Worm (Caenorhabditis elegans) whole organism, L4 larva: ENCODE results near the gene cah-1.

Source experiments
- F37D6.2 ChIP-seq: sonication (generic microtip); optimal IDR thresholded peaks from 2 replicates; lab custom pipeline; 2016; ENCODE audit warnings: mild to moderate bottlenecking, missing genetic modification characterization, missing compliant biosample characterization
- R02D3.7 ChIP-seq: fragments of 150-350 bp; sonication (generic microtip); optimal IDR thresholded peaks from 3 replicates; lab custom pipeline; 2014; ENCODE audit warnings: missing biosample characterization, missing genetic modification characterization
- T20F7.1 ChIP-seq: fragments of 200-800 bp; sonication (Bioruptor generic); optimal IDR thresholded peaks from 2 replicates; lab custom pipeline; 2018; ENCODE audit warnings: mild to moderate bottlenecking, missing genetic modification characterization, missing compliant biosample characterization
- T26A8.4 ChIP-seq: fragments of 200-800 bp; sonication (Bioruptor generic); IDR thresholded peaks from 2 replicates; pipeline ENCODE4 v1.3.6; 2022; ENCODE audit warnings: missing genetic modification characterization, missing compliant biosample characterization
- Y48G9A.11 ChIP-seq: fragments of 200-800 bp; sonication (Bioruptor generic); IDR thresholded peaks from 2 replicates; pipeline ENCODE4 v1.3.6; 2022; ENCODE audit warnings: missing genetic modification reagents, missing genetic modification characterization, missing compliant biosample characterization
- Y5F2A.4 ChIP-seq: fragments of 200-800 bp; sonication (Bioruptor generic); optimal IDR thresholded peaks from 2 replicates; lab custom pipeline; 2018; ENCODE audit warnings: mild to moderate bottlenecking, missing genetic modification characterization, missing compliant biosample characterization
- aha-1 ChIP-seq: fragments of 150-350 bp; peaks from one replicate; lab custom pipeline; 2014; ENCODE audit warnings: missing biosample characterization, missing genetic modification characterization
- ces-1 ChIP-seq: fragments of 150-350 bp; sonication (generic microtip); optimal IDR thresholded peaks from 4 replicates; lab custom pipeline; 2014; ENCODE audit warnings: missing biosample characterization, missing genetic modification reagents, missing genetic modification characterization
- ctbp-1 ChIP-seq: fragments of 200-800 bp; sonication (Bioruptor generic); IDR thresholded peaks from 2 replicates; pipeline ENCODE4 v1.3.6; 2022; ENCODE audit warnings: missing genetic modification reagents, missing genetic modification characterization, missing compliant biosample characterization
- daf-19 ChIP-seq: fragments of 200-800 bp; sonication (Bioruptor generic); conservative IDR thresholded peaks from 2 replicates; pipeline ENCODE4 v1.3.6; 2022; ENCODE audit warnings: missing genetic modification characterization, missing compliant biosample characterization
- dmd-6 ChIP-seq: fragments of 200-800 bp; sonication (Bioruptor generic); IDR thresholded peaks from 2 replicates; pipeline ENCODE4 v1.3.6; 2022; ENCODE audit warnings: missing genetic modification reagents, missing genetic modification characterization, missing compliant biosample characterization
- dpl-1 ChIP-seq: fragments of 150-350 bp; optimal IDR thresholded peaks from 2 replicates; lab custom pipeline; 2014; ENCODE audit warnings: missing biosample characterization, missing genetic modification reagents, missing genetic modification characterization
- duxl-1 ChIP-seq: sonication (generic microtip); optimal IDR thresholded peaks from 2 replicates; lab custom pipeline; 2016; ENCODE audit warnings: mild to moderate bottlenecking, missing genetic modification characterization, moderate library complexity, missing compliant biosample characterization; ENCODE audit not compliant: poor library complexity
- egl-43 ChIP-seq: fragments of 200-800 bp; sonication (Bioruptor generic); IDR thresholded peaks from 2 replicates; pipeline ENCODE4 v1.3.6; 2022; ENCODE audit warnings: missing genetic modification reagents, missing genetic modification characterization, missing compliant biosample characterization
- gei-8 ChIP-seq: fragments of 200-800 bp; sonication (Bioruptor generic); optimal IDR thresholded peaks from 2 replicates; lab custom pipeline; 2018; ENCODE audit warnings: mild to moderate bottlenecking, missing genetic modification characterization, missing compliant biosample characterization
- hlh-11 ChIP-seq: fragments of 200-800 bp; sonication (Bioruptor generic); optimal IDR thresholded peaks from 2 replicates; lab custom pipeline; 2018; ENCODE audit warnings: mild to moderate bottlenecking, missing genetic modification characterization, missing compliant biosample characterization
- hlh-30 ChIP-seq: sonication (generic microtip); optimal IDR thresholded peaks from 2 replicates; lab custom pipeline; 2017; ENCODE audit warnings: antibody characterized with exemption, mild to moderate bottlenecking, missing genetic modification characterization, missing compliant biosample characterization; ENCODE audit not compliant: insufficient read depth
- jun-1 ChIP-seq: fragments of 150-350 bp; optimal IDR thresholded peaks from 2 replicates; lab custom pipeline; 2014; ENCODE audit warnings: missing biosample characterization, missing genetic modification reagents, missing genetic modification characterization
- lin-15B ChIP-seq: fragments of 150-350 bp; sonication (generic microtip); optimal IDR thresholded peaks from 3 replicates; lab custom pipeline; 2014; ENCODE audit warnings: missing biosample characterization, missing genetic modification characterization
- lin-38 ChIP-seq: fragments of 200-800 bp; sonication (Bioruptor generic); IDR thresholded peaks from 2 replicates; pipeline ENCODE4 v1.3.6; 2022; ENCODE audit warnings: missing genetic modification reagents, missing genetic modification characterization, missing compliant biosample characterization
- madf-5 ChIP-seq, 2 experiments: fragments of 200-800 bp; sonication (Bioruptor generic); IDR thresholded peaks; 2 replicates each; pipeline ENCODE4 v1.3.6; 2022; ENCODE audit warnings: missing compliant biosample characterization in 2 of 2, missing genetic modification characterization in 2 of 2
- madf-9 ChIP-seq: fragments of 200-800 bp; sonication (Bioruptor generic); conservative IDR thresholded peaks from 2 replicates; pipeline ENCODE4 v1.3.6; 2022; ENCODE audit warnings: missing genetic modification reagents, missing genetic modification characterization, missing compliant biosample characterization
- mdl-1 ChIP-seq, 2 experiments: fragments of 150-350 bp in 1 of 2; sonication (generic microtip) in 1 of 2; optimal IDR thresholded peaks; 2 replicates each; lab custom pipeline; 2014 to 2017; ENCODE audit warnings: missing biosample characterization in 2 of 2, missing genetic modification characterization in 2 of 2
- mes-2 ChIP-seq: sonication (generic microtip); optimal IDR thresholded peaks from 2 replicates; lab custom pipeline; 2016; ENCODE audit warnings: missing genotype, mild to moderate bottlenecking, missing genetic modification characterization, missing compliant biosample characterization; ENCODE audit not compliant: poor library complexity, severe bottlenecking
- mxl-2 ChIP-seq: fragments of 200-800 bp; sonication (Bioruptor generic); conservative IDR thresholded peaks from 2 replicates; pipeline ENCODE4 v1.3.6; 2022; ENCODE audit warnings: missing genetic modification reagents, missing genetic modification characterization, missing compliant biosample characterization
- mxl-3 ChIP-seq: fragments of 200-800 bp; sonication (Bioruptor generic); optimal IDR thresholded peaks from 2 replicates; lab custom pipeline; 2018; ENCODE audit warnings: mild to moderate bottlenecking, missing genetic modification characterization, missing compliant biosample characterization
- nhr-111 ChIP-seq: fragments of 200-800 bp; sonication (Bioruptor generic); optimal IDR thresholded peaks from 2 replicates; lab custom pipeline; 2018; ENCODE audit warnings: mild to moderate bottlenecking, missing genetic modification characterization, missing compliant biosample characterization
- nhr-237 ChIP-seq: sonication (generic microtip); optimal IDR thresholded peaks from 2 replicates; lab custom pipeline; 2017; ENCODE audit warnings: missing biosample characterization, missing genetic modification characterization
- nhr-25 ChIP-seq: sonication (generic microtip); optimal IDR thresholded peaks from 2 replicates; lab custom pipeline; 2017; ENCODE audit warnings: missing genetic modification characterization, mild to moderate bottlenecking, missing compliant biosample characterization, antibody characterized with exemption, moderate library complexity, borderline replicate concordance; ENCODE audit not compliant: insufficient read depth
- nhr-28 ChIP-seq: fragments of 150-350 bp; optimal IDR thresholded peaks from 2 replicates; lab custom pipeline; 2014; ENCODE audit warnings: missing biosample characterization, missing genetic modification characterization
- nhr-41 ChIP-seq: fragments of 200-800 bp; sonication (Bioruptor generic); IDR thresholded peaks from 2 replicates; pipeline ENCODE4 v1.3.6; 2022; ENCODE audit warnings: missing genetic modification reagents, missing genetic modification characterization, missing compliant biosample characterization
- nhr-42 ChIP-seq: fragments of 200-800 bp; sonication (Bioruptor generic); IDR thresholded peaks from 2 replicates; pipeline ENCODE4 v1.3.6; 2022; ENCODE audit warnings: missing genetic modification characterization, missing compliant biosample characterization
- nhr-48 ChIP-seq: sonication (generic microtip); optimal IDR thresholded peaks from 2 replicates; lab custom pipeline; 2016; ENCODE audit warnings: mild to moderate bottlenecking, missing genetic modification characterization, missing compliant biosample characterization
- nhr-6 ChIP-seq: fragments of 150-350 bp; optimal IDR thresholded peaks from 2 replicates; lab custom pipeline; 2014; ENCODE audit warnings: missing biosample characterization, missing genetic modification characterization
- nhr-76 ChIP-seq: fragments of 150-350 bp; optimal IDR thresholded peaks from 2 replicates; lab custom pipeline; 2014; ENCODE audit warnings: missing biosample characterization, missing genetic modification characterization
- pha-4 ChIP-seq, 2 experiments: fragments of 150-350 bp in 1 of 2; fragments of 200-800 bp in 1 of 2; sonication (Bioruptor generic) in 1 of 2; IDR thresholded peaks in 1 of 2; optimal IDR thresholded peaks in 1 of 2; 2 replicates each; pipeline versions ENCODE4 v1.3.6 to Lab custom; 2014 to 2022; ENCODE audit warnings: missing genetic modification characterization in 2 of 2, missing genetic modification reagents in 2 of 2, missing biosample characterization in 1 of 2, missing compliant biosample characterization in 1 of 2
- php-3 ChIP-seq: fragments of 200-800 bp; sonication (Bioruptor generic); IDR thresholded peaks from 2 replicates; pipeline ENCODE4 v1.3.6; 2022; ENCODE audit warnings: missing genetic modification reagents, missing genetic modification characterization, missing compliant biosample characterization
- pqm-1 ChIP-seq: sonication (generic microtip); optimal IDR thresholded peaks from 2 replicates; lab custom pipeline; 2017; ENCODE audit warnings: missing biosample characterization, missing genetic modification characterization
- rbr-2 ChIP-seq: sonication (generic microtip); optimal IDR thresholded peaks from 2 replicates; lab custom pipeline; 2016; ENCODE audit warnings: missing genotype, missing genetic modification characterization, missing compliant biosample characterization
- sdz-12 ChIP-seq: fragments of 200-800 bp; sonication (Bioruptor generic); optimal IDR thresholded peaks from 2 replicates; lab custom pipeline; 2018; ENCODE audit warnings: mild to moderate bottlenecking, missing genetic modification characterization, missing compliant biosample characterization
- tag-97 ChIP-seq: fragments of 200-800 bp; sonication (Bioruptor generic); IDR thresholded peaks from 2 replicates; pipeline ENCODE4 v1.3.6; 2022; ENCODE audit warnings: missing genetic modification characterization, missing compliant biosample characterization
- unc-130 ChIP-seq: sonication (generic microtip); optimal IDR thresholded peaks from 2 replicates; lab custom pipeline; 2016; ENCODE audit warnings: missing genetic modification reagents, missing genetic modification characterization, missing compliant biosample characterization
- unc-62 ChIP-seq, 3 experiments: fragments of 150-350 bp in 1 of 3; sonication (generic microtip); optimal IDR thresholded peaks in 2 of 3; peaks in 1 of 3; 1 replicate in 1 of 3; 2 replicates in 2 of 3; lab custom pipeline; 2014 to 2017; ENCODE audit warnings: missing biosample characterization in 3 of 3, missing genetic modification characterization in 3 of 3, missing genetic modification reagents in 3 of 3, missing genotype in 1 of 3
- zag-1 ChIP-seq: fragments of 150-350 bp; optimal IDR thresholded peaks from 2 replicates; lab custom pipeline; 2014; ENCODE audit warnings: missing biosample characterization, missing genetic modification characterization
- zfp-3 ChIP-seq: fragments of 200-800 bp; sonication (Bioruptor generic); conservative IDR thresholded peaks from 2 replicates; pipeline ENCODE4 v1.3.6; 2022; ENCODE audit warnings: missing genetic modification reagents, missing genetic modification characterization, missing compliant biosample characterization
- zip-11 ChIP-seq: fragments of 200-800 bp; sonication (Bioruptor generic); IDR thresholded peaks from 2 replicates; pipeline ENCODE4 v1.3.6; 2022; ENCODE audit warnings: missing genetic modification characterization, missing compliant biosample characterization
- ztf-7 ChIP-seq: fragments of 150-350 bp; optimal IDR thresholded peaks from 2 replicates; lab custom pipeline; 2014; ENCODE audit warnings: missing biosample characterization, missing genetic modification characterization

Gene cah-1

DNA sequence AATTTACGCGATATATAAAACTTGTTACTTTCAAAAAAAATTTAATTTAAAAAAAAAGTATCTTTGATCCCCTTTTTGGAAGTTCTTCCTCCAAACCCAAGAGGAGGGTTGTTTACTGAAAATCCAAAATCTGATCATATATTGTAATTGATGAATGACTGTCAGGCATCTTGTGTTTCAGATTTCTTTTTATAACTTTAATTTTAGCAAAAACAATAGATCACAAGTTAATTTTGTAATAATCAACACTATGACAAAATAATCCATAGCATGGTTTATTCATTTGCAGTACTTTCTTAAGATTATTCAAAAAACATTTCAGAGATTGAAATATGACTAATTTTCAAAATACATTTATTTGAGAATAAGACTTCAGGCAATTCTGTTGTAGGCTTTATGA lies 6.9 kb upstream of the cah-1 start:
- TF ChIP-seq dpl-1 (GFP tag; lab: Kevin White, UChicago) (no peak), rbr-2 (tag; lab: Kevin White, UChicago) (no peak), Y5F2A.4 (GFP tag; lab: Kevin White, UChicago) (no peak), aha-1 (peak; percentile 92), ztf-7 (tag; lab: Kevin White, UChicago) (no peak), jun-1 (tag; lab: Kevin White, UChicago) (no peak), nhr-6 (tag; lab: Kevin White, UChicago) (no peak), nhr-42 (GFP tag; lab: Robert Waterston, UW) (no peak), madf-9 (GFP tag; lab: Robert Waterston, UW) (no peak), zip-11 (GFP tag; lab: Robert Waterston, UW) (no peak), zfp-3 (GFP tag; lab: Robert Waterston, UW) (peak; percentile 66; the same call in 1 of the 2 replicates), unc-62 (GFP tag; optimal IDR thresholded peaks at IDR 0.05 in 1 of 2; lab: Kevin White, UChicago) (no peak), unc-62 (tag; optimal IDR thresholded peaks at IDR 0.05; lab: Kevin White, UChicago) (no peak), hlh-30 (no peak), ctbp-1 (GFP tag; lab: Robert Waterston, UW) (no peak), php-3 (GFP tag; lab: Robert Waterston, UW) (no peak), T26A8.4 (0 out of 2 replicates have a peak, but pooled peaks have one; percentile 10), ces-1 (GFP tag; lab: Kevin White, UChicago) (no peak), daf-19 (GFP tag; lab: Robert Waterston, UW) (no peak), Y48G9A.11 (GFP tag; lab: Robert Waterston, UW) (no peak), mxl-2 (no peak), nhr-76 (no peak), tag-97 (no peak), egl-43 (no peak), duxl-1 (tag; lab: Kevin White, UChicago) (no peak)

DNA sequence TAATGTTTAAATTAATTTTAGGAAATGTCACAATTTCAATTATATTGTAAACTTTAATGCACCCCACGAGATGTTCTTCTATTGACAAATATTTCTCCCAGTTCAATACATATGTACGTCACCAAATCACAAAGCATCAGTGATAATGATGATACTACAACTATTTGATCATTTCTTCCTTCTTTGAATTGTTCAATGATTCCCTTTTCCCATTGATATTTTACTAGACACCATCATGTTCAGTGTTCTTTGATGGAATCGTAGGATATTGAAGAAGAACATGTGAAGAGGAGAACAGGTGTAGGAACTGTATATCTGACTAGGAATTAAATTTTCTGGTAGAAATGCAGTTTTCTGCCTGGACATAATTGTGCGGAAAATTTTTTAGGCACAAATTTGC lies 4.1 kb upstream of the cah-1 start:
- TF ChIP-seq nhr-237 (tag; lab: Kevin White, UChicago) = no peak
- no peak for TF ChIP-seq gei-8 (GFP tag; lab: Kevin White, UChicago)
- no peak for TF ChIP-seq rbr-2 (tag; lab: Kevin White, UChicago)
- TF ChIP-seq F37D6.2 (tag; lab: Kevin White, UChicago) = no peak
- peak; percentile 36 for TF ChIP-seq nhr-48 (tag; lab: Kevin White, UChicago)
- TF ChIP-seq hlh-30 = peak; percentile 20
- TF ChIP-seq hlh-11 (tag; lab: Kevin White, UChicago) = peak; percentile 27
- TF ChIP-seq dmd-6 (GFP tag; lab: Robert Waterston, UW) = 0 out of 2 replicates have a peak, but pooled peaks have one; percentile 21
- TF ChIP-seq nhr-28 (tag; lab: Kevin White, UChicago) = peak; percentile 44
- TF ChIP-seq mdl-1 (tag; optimal IDR thresholded peaks at IDR 0.05; lab: Kevin White, UChicago) = peak; percentile 6 to 51
- TF ChIP-seq unc-62 (GFP tag; optimal IDR thresholded peaks at IDR 0.05 in 1 of 2; lab: Kevin White, UChicago) = peak in 1 of 2 experiments; percentile 88
- TF ChIP-seq unc-62 (tag; optimal IDR thresholded peaks at IDR 0.05; lab: Kevin White, UChicago) = no peak

DNA sequence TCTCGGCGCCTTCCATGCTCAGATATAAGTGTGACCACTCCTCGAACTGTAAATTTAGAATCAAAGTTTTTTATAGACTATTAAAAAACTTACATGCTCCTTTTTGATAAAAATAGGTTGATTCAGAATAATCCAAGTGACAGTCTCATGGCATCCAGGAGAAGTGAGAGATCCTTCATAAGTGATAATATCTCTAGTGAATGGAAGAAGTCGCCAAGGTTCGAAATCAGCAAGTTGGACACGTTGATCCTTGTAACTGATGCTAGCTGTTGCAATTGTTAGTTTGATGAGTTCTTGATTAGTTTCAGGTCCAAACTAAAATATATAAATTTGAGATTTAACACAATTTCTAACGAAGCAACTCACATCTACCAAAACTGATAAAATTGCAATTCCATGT lies 2.1 kb downstream of the cah-1 start:
- TF ChIP-seq lin-38 (GFP tag; lab: Robert Waterston, UW) (peak; percentile 51), jun-1 (tag; lab: Kevin White, UChicago) (no peak), unc-130 (GFP tag; lab: Kevin White, UChicago) (no peak), nhr-111 (GFP tag; lab: Kevin White, UChicago) (no peak), R02D3.7 (tag; lab: Kevin White, UChicago) (no peak), mxl-3 (GFP tag; lab: Kevin White, UChicago) (no peak), lin-15B (tag; lab: Kevin White, UChicago) (no peak), madf-5 (GFP tag; IDR thresholded peaks at IDR 0.05; lab: Robert Waterston, UW) (no peak), aha-1 (peak; percentile 59), sdz-12 (GFP tag; lab: Kevin White, UChicago) (no peak), zag-1 (tag; lab: Kevin White, UChicago) (no peak), zfp-3 (GFP tag; lab: Robert Waterston, UW) (0 out of 2 replicates have a peak, but pooled peaks have one; percentile 36), T20F7.1 (GFP tag; lab: Kevin White, UChicago) (peak; percentile 36), nhr-41 (GFP tag; lab: Robert Waterston, UW) (no peak), pqm-1 (tag; lab: Kevin White, UChicago) (no peak), pha-4 (GFP tag; IDR thresholded peaks at IDR 0.05; lab: Robert Waterston, UW) (0 out of 2 replicates have a peak, but pooled peaks have one; percentile 30), pha-4 (tag; optimal IDR thresholded peaks at IDR 0.05; lab: Kevin White, UChicago) (no peak), php-3 (GFP tag; lab: Robert Waterston, UW) (no peak), nhr-25 (tag; lab: Kevin White, UChicago) (no peak), mes-2 (tag; lab: Kevin White, UChicago) (peak; percentile 17)
